Fruit fly (Drosophila melanogaster) whole organism, embryonic: Measurements from ENCODE around the gene CG10068.

Experiments used
- CG13287 ChIP-seq: fragments of 200-800 bp; sonication (Bioruptor generic); IDR thresholded peaks from 2 replicates; pipeline ENCODE4 v1.3.6; 2022; ENCODE audit warnings: missing biosample characterization, missing genetic modification characterization; ENCODE audit not compliant: partially characterized antibody
- CG6854 ChIP-seq: fragments of 200-800 bp; sonication (Bioruptor generic); optimal IDR thresholded peaks from 3 replicates; lab custom pipeline; 2017; ENCODE audit warnings: missing biosample characterization, mild to moderate bottlenecking, missing genetic modification characterization
- Ets97D ChIP-seq: fragments of 200-800 bp; sonication (Bioruptor generic); optimal IDR thresholded peaks from 3 replicates; lab custom pipeline; 2016; ENCODE audit warnings: missing biosample characterization, missing genetic modification characterization
- Fer1 ChIP-seq: fragments of 200-800 bp; sonication (Bioruptor generic); optimal IDR thresholded peaks from 2 replicates; lab custom pipeline; 2017; ENCODE audit warnings: missing biosample characterization, mild to moderate bottlenecking, missing genetic modification characterization
- HHEX ChIP-seq: fragments of 200-800 bp; sonication (Bioruptor generic); optimal IDR thresholded peaks from 3 replicates; lab custom pipeline; 2017; ENCODE audit warnings: missing biosample characterization, mild to moderate bottlenecking, missing genetic modification characterization, missing genetic modification reagents
- Hr51 ChIP-seq, 2 experiments: fragments of 200-800 bp; sonication (Bioruptor generic); optimal IDR thresholded peaks; 2 replicates in 1 of 2; 3 replicates in 1 of 2; lab custom pipeline; 2016 to 2018; ENCODE audit warnings: missing biosample characterization in 2 of 2, missing genetic modification characterization in 2 of 2, mild to moderate bottlenecking in 1 of 2, moderate library complexity in 1 of 2
- Hr78 ChIP-seq, 2 experiments: fragments of 200-800 bp in 1 of 2; fragments of >200 bp in 1 of 2; sonication (Bioruptor generic) in 1 of 2; optimal IDR thresholded peaks; 2 replicates each; lab custom pipeline; 2017 to 2019; ENCODE audit warnings: missing biosample characterization in 2 of 2, missing genetic modification characterization in 2 of 2, mild to moderate bottlenecking in 1 of 2, moderate library complexity in 1 of 2
- Mes4 ChIP-seq: fragments of 200-800 bp; sonication (Bioruptor generic); optimal IDR thresholded peaks from 2 replicates; lab custom pipeline; 2016; ENCODE audit warnings: missing biosample characterization, missing genetic modification characterization
- bowl ChIP-seq: fragments of 200-800 bp; sonication (Bioruptor generic); IDR thresholded peaks from 2 replicates; pipeline ENCODE4 v1.3.6; 2022; ENCODE audit warnings: missing biosample characterization, missing genetic modification characterization
- dysf ChIP-seq: fragments of 200-800 bp; sonication (Bioruptor generic); IDR thresholded peaks from 3 replicates; pipeline ENCODE4 v1.3.6; 2022; ENCODE audit warnings: missing biosample characterization, missing genetic modification characterization
- eve ChIP-seq, 2 experiments: fragments of >200 bp; optimal IDR thresholded peaks; 2 replicates each; lab custom pipeline; 2017; ENCODE audit warnings: missing biosample characterization in 2 of 2, missing genetic modification characterization in 2 of 2
- org-1 ChIP-seq: fragments of 200-800 bp; sonication (Bioruptor generic); optimal IDR thresholded peaks from 2 replicates; lab custom pipeline; 2017; ENCODE audit warnings: missing biosample characterization, missing genetic modification characterization
- sd ChIP-seq: fragments of 200-800 bp; sonication (Bioruptor generic); optimal IDR thresholded peaks from 3 replicates; lab custom pipeline; 2018; ENCODE audit warnings: missing biosample characterization, mild to moderate bottlenecking, missing genetic modification characterization, moderate library complexity
- tup ChIP-seq: fragments of 200-800 bp; sonication (Bioruptor generic); optimal IDR thresholded peaks from 2 replicates; lab custom pipeline; 2016; ENCODE audit warnings: missing biosample characterization, mild to moderate bottlenecking, missing genetic modification characterization, moderate library complexity

- TF ChIP-seq Ets97D (GFP tag; lab: Kevin White, UChicago) (no peak), tup (GFP tag; lab: Kevin White, UChicago) (no peak), bowl (no peak), org-1 (GFP tag; lab: Kevin White, UChicago) (no peak), eve (GFP tag; optimal IDR thresholded peaks at IDR 0.05; lab: Kevin White, UChicago) (no peak), Hr51 (GFP tag; optimal IDR thresholded peaks at IDR 0.05; lab: Kevin White, UChicago) (no peak), Hr78 (GFP tag; optimal IDR thresholded peaks at IDR 0.05; lab: Kevin White, UChicago) (no peak), Fer1 (GFP tag; lab: Kevin White, UChicago) (no peak), CG13287 (GFP tag; lab: Robert Waterston, UW) (no peak), sd (tag; lab: Kevin White, UChicago) (no peak), Mes4 (GFP tag; lab: Kevin White, UChicago) (no peak), CG6854 (no peak), dysf (GFP tag; lab: Robert Waterston, UW) (no peak), HHEX (GFP tag; lab: Kevin White, UChicago) (no peak)
Measured at dm6 chr3R:7131260-7131659, 3.4 kb upstream of the CG10068 start, which contains the start of gene CG31493.
